Worm (Caenorhabditis elegans) whole organism, late embryonic: ENCODE data around the gene M199.2.

Experiments used
- K02D7.2 ChIP-seq: sonication (generic microtip); optimal IDR thresholded peaks from 2 replicates; lab custom pipeline; 2017; ENCODE audit warnings: mild to moderate bottlenecking, missing genetic modification characterization, missing compliant biosample characterization
- K09A11.1 ChIP-seq: sonication (generic microtip); optimal IDR thresholded peaks from 2 replicates; lab custom pipeline; 2017; ENCODE audit warnings: antibody characterized with exemption, mild to moderate bottlenecking, missing genetic modification characterization, missing compliant biosample characterization; ENCODE audit not compliant: insufficient read depth
- T23F11.4 ChIP-seq: fragments of 200-800 bp; sonication (Bioruptor generic); optimal IDR thresholded peaks from 2 replicates; lab custom pipeline; 2018; ENCODE audit warnings: mild to moderate bottlenecking, missing genetic modification characterization, missing compliant biosample characterization
- Y22D7AL.16 ChIP-seq: sonication (generic microtip); optimal IDR thresholded peaks from 2 replicates; lab custom pipeline; 2016; ENCODE audit warnings: missing genetic modification characterization, missing compliant biosample characterization
- ama-1 ChIP-seq: fragments of 150-350 bp; optimal IDR thresholded peaks from 2 replicates; lab custom pipeline; 2014
- ceh-14 ChIP-seq: sonication (generic microtip); optimal IDR thresholded peaks from 2 replicates; lab custom pipeline; 2016; ENCODE audit warnings: missing genotype, missing genetic modification characterization, missing compliant biosample characterization
- ceh-18 ChIP-seq: sonication (generic microtip); optimal IDR thresholded peaks from 2 replicates; lab custom pipeline; 2016; ENCODE audit warnings: missing genetic modification characterization, missing compliant biosample characterization
- ceh-19 ChIP-seq: fragments of 200-800 bp; sonication (Bioruptor generic); optimal IDR thresholded peaks from 2 replicates; lab custom pipeline; 2018; ENCODE audit warnings: mild to moderate bottlenecking, missing genetic modification characterization, missing compliant biosample characterization
- ceh-22 ChIP-seq: sonication (generic microtip); optimal IDR thresholded peaks from 2 replicates; lab custom pipeline; 2017; ENCODE audit warnings: missing biosample characterization, missing genetic modification characterization
- ceh-31 ChIP-seq: sonication (generic microtip); optimal IDR thresholded peaks from 2 replicates; lab custom pipeline; 2016; ENCODE audit warnings: missing genetic modification characterization, missing compliant biosample characterization
- ceh-34 ChIP-seq: sonication (generic microtip); optimal IDR thresholded peaks from 2 replicates; lab custom pipeline; 2016; ENCODE audit warnings: mild to moderate bottlenecking, missing genetic modification characterization, missing compliant biosample characterization
- ceh-48 ChIP-seq: sonication (generic microtip); optimal IDR thresholded peaks from 2 replicates; lab custom pipeline; 2016; ENCODE audit warnings: missing genetic modification characterization, inconsistent platforms, missing compliant biosample characterization
- ceh-6 ChIP-seq: fragments of 200-800 bp; sonication (Bioruptor generic); optimal IDR thresholded peaks from 2 replicates; lab custom pipeline; 2018; ENCODE audit warnings: mild to moderate bottlenecking, missing genetic modification characterization, missing compliant biosample characterization
- ceh-9 ChIP-seq: sonication (generic microtip); optimal IDR thresholded peaks from 2 replicates; lab custom pipeline; 2016; ENCODE audit warnings: mild to moderate bottlenecking, missing genetic modification characterization, inconsistent platforms, missing compliant biosample characterization
- dve-1 ChIP-seq: sonication (generic microtip); optimal IDR thresholded peaks from 2 replicates; lab custom pipeline; 2017; ENCODE audit warnings: antibody characterized with exemption, mild to moderate bottlenecking, missing genetic modification characterization, missing compliant biosample characterization
- fax-1 ChIP-seq: sonication (generic microtip); optimal IDR thresholded peaks from 2 replicates; lab custom pipeline; 2016; ENCODE audit warnings: missing genotype, missing genetic modification characterization, missing compliant biosample characterization
- fkh-6 ChIP-seq: sonication (generic microtip); optimal IDR thresholded peaks from 2 replicates; lab custom pipeline; 2016; ENCODE audit warnings: missing genetic modification characterization, missing compliant biosample characterization
- gmeb-2 ChIP-seq: sonication (generic microtip); optimal IDR thresholded peaks from 2 replicates; lab custom pipeline; 2016; ENCODE audit warnings: missing genetic modification characterization, inconsistent platforms, missing compliant biosample characterization
- hlh-13 ChIP-seq: fragments of 200-800 bp; sonication (Bioruptor generic); optimal IDR thresholded peaks from 2 replicates; lab custom pipeline; 2018; ENCODE audit warnings: mild to moderate bottlenecking, missing genetic modification characterization, missing compliant biosample characterization
- hlh-15 ChIP-seq: sonication (generic microtip); optimal IDR thresholded peaks from 2 replicates; lab custom pipeline; 2016; ENCODE audit warnings: missing genetic modification characterization, missing compliant biosample characterization
- hlh-6 ChIP-seq: sonication (generic microtip); optimal IDR thresholded peaks from 2 replicates; lab custom pipeline; 2016; ENCODE audit warnings: missing genotype, missing genetic modification characterization, missing compliant biosample characterization
- hlh-8 ChIP-seq: sonication (generic microtip); optimal IDR thresholded peaks from 2 replicates; lab custom pipeline; 2016; ENCODE audit warnings: missing genotype, missing genetic modification characterization, missing compliant biosample characterization
- lin-11 ChIP-seq: fragments of 200-800 bp; sonication (Bioruptor generic); optimal IDR thresholded peaks from 2 replicates; lab custom pipeline; 2018; ENCODE audit warnings: mild to moderate bottlenecking, missing genetic modification characterization, missing compliant biosample characterization
- nfya-1 ChIP-seq: sonication (generic microtip); optimal IDR thresholded peaks from 2 replicates; lab custom pipeline; 2017; ENCODE audit warnings: missing genetic modification characterization, mild to moderate bottlenecking, missing compliant biosample characterization, antibody characterized with exemption, moderate library complexity
- npax-4 ChIP-seq: sonication (generic microtip); optimal IDR thresholded peaks from 2 replicates; lab custom pipeline; 2016; ENCODE audit warnings: missing genetic modification characterization, missing compliant biosample characterization
- pag-3 ChIP-seq: sonication (generic microtip); optimal IDR thresholded peaks from 2 replicates; lab custom pipeline; 2016; ENCODE audit warnings: missing compliant biosample characterization, missing genetic modification characterization, borderline replicate concordance
- pat-9 ChIP-seq: fragments of 200-800 bp; sonication (Bioruptor generic); optimal IDR thresholded peaks from 2 replicates; lab custom pipeline; 2018; ENCODE audit warnings: mild to moderate bottlenecking, missing genetic modification characterization, moderate library complexity, missing compliant biosample characterization
- pha-2 ChIP-seq: sonication (generic microtip); optimal IDR thresholded peaks from 2 replicates; lab custom pipeline; 2017; ENCODE audit warnings: mild to moderate bottlenecking, missing genetic modification characterization, missing compliant biosample characterization
- pha-4 ChIP-seq: fragments of 150-350 bp; optimal IDR thresholded peaks from 2 replicates; lab custom pipeline; 2018; ENCODE audit warnings: missing biosample characterization, missing genetic modification reagents, missing genetic modification characterization
- pros-1 ChIP-seq: fragments of 150-350 bp; optimal IDR thresholded peaks from 2 replicates; lab custom pipeline; 2014; ENCODE audit warnings: missing biosample characterization, missing genetic modification reagents, missing genetic modification characterization
- sdc-2 ChIP-seq: sonication (generic microtip); optimal IDR thresholded peaks from 2 replicates; lab custom pipeline; 2016; ENCODE audit warnings: missing genotype, missing genetic modification characterization, missing compliant biosample characterization
- sox-4 ChIP-seq: sonication (generic microtip); optimal IDR thresholded peaks from 2 replicates; lab custom pipeline; 2017; ENCODE audit warnings: mild to moderate bottlenecking, missing genetic modification characterization, inconsistent platforms, missing compliant biosample characterization
- tbx-2 ChIP-seq: sonication (generic microtip); optimal IDR thresholded peaks from 2 replicates; lab custom pipeline; 2016; ENCODE audit warnings: missing genetic modification characterization, missing compliant biosample characterization
- ttx-3 ChIP-seq: sonication (generic microtip); optimal IDR thresholded peaks from 2 replicates; lab custom pipeline; 2016; ENCODE audit warnings: missing genetic modification reagents, missing genetic modification characterization, missing compliant biosample characterization
- unc-3 ChIP-seq, 2 experiments: fragments of 200-800 bp in 1 of 2; sonication (Bioruptor generic) in 1 of 2; sonication (generic microtip) in 1 of 2; conservative IDR thresholded peaks in 1 of 2; optimal IDR thresholded peaks in 1 of 2; 2 replicates each; pipeline versions ENCODE4 v1.3.6 to Lab custom; 2016 to 2022; ENCODE audit warnings: missing compliant biosample characterization in 2 of 2, missing genetic modification characterization in 2 of 2, missing genetic modification reagents in 1 of 2
- unc-42 ChIP-seq: sonication (generic microtip); optimal IDR thresholded peaks from 2 replicates; lab custom pipeline; 2016; ENCODE audit warnings: missing genotype, missing genetic modification characterization, missing compliant biosample characterization
- unc-86 ChIP-seq: sonication (generic microtip); optimal IDR thresholded peaks from 2 replicates; lab custom pipeline; 2016; ENCODE audit warnings: missing genetic modification characterization, missing compliant biosample characterization
- ztf-16 ChIP-seq: sonication (generic microtip); optimal IDR thresholded peaks from 2 replicates; lab custom pipeline; 2017; ENCODE audit warnings: missing genetic modification characterization, missing compliant biosample characterization

Gene M199.2

ce11 chrIV:15068818-15069217 is 39.8 kb upstream of the M199.2 start, which contains the start of gene srt-48:
Gene srt-48 (minus strand): TSS chrIV:15068918.
- TF ChIP-seq unc-3 (GFP tag; conservative IDR thresholded peaks at IDR 0.05; lab: Robert Waterston, UW), result no peak
- TF ChIP-seq unc-3 (tag; optimal IDR thresholded peaks at IDR 0.05; lab: Kevin White, UChicago), result no peak
- no peak for TF ChIP-seq ceh-19
- TF ChIP-seq ceh-9 (tag; lab: Kevin White, UChicago), result no peak
- no peak for TF ChIP-seq ceh-18 (tag; lab: Kevin White, UChicago)
- no peak for TF ChIP-seq sox-4
- TF ChIP-seq lin-11, result no peak
- no peak for TF ChIP-seq ama-1 (lab: Kevin White, UChicago)
- no peak for TF ChIP-seq fkh-6 (tag; lab: Kevin White, UChicago)
- no peak for TF ChIP-seq T23F11.4 (GFP tag; lab: Kevin White, UChicago)
- no peak for TF ChIP-seq ceh-14 (tag; lab: Kevin White, UChicago)
- TF ChIP-seq ceh-22 (tag; lab: Kevin White, UChicago), result no peak
- no peak for TF ChIP-seq pha-2 (tag; lab: Kevin White, UChicago)
- TF ChIP-seq hlh-8, result no peak
- no peak for TF ChIP-seq pag-3 (tag; lab: Kevin White, UChicago)
- TF ChIP-seq ceh-6 (GFP tag; lab: Kevin White, UChicago), result no peak
- no peak for TF ChIP-seq unc-86 (tag; lab: Kevin White, UChicago)
- no peak for TF ChIP-seq npax-4 (tag; lab: Kevin White, UChicago)
- no peak for TF ChIP-seq ceh-34 (tag; lab: Kevin White, UChicago)
- TF ChIP-seq, all 69 proteins: peak for 0

DNA sequence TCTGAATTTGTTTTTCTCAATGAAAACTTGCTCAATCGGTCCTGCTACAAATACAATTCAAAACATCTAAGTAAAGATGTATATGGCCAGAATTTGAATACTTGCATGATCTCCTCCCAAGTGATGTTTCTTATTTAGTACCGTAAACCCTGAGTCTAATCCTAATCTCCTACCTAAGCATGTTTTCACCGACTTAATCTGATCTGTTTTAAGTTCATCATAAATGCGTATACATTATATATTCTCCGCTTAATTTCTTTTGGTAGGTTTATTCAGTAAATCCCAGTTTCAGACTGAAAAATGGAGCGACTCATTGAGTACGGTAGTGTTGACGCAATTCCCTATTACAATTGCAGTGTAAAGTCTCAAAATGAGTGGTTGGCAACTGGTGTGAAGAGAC is 34.2 kb upstream of the M199.2 start, which contains the start of gene srt-50:
TSS of gene srt-50 (plus strand) at position 301 of the 400 bp plus-strand sequence.
- TF ChIP-seq gmeb-2 (tag; lab: Kevin White, UChicago) (no peak), pha-4 (no peak), unc-42 (no peak), ztf-16 (no peak), sdc-2 (no peak), fkh-6 (tag; lab: Kevin White, UChicago) (no peak), ceh-22 (tag; lab: Kevin White, UChicago) (no peak)

DNA sequence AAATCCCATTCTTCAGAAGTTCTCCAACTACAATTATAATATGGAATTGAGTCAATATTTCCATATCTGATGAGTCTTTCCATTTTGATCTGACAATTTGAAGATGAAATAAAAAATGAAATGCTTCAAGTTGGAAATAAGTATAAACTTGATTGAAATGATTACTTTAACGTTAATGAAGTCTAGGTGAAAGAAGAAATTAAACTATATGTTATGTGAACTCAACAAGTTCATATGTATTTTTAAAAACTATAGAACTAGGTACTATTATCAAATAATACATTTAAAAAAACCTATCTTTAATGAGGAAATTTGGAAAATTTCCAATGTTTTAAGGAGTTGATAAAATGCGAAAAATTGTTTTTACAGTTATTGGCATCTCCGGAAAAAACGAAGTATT is 10.3 kb upstream of the M199.2 start, which contains the start of gene srt-49:
TSS of gene srt-49 (minus strand) at position 101 of the 400 bp plus-strand sequence.
- TF ChIP-seq pros-1 (tag; lab: Kevin White, UChicago) (no peak), ceh-48 (no peak), ceh-19 (no peak)
- TF ChIP-seq, all 69 proteins: peak for 0

DNA sequence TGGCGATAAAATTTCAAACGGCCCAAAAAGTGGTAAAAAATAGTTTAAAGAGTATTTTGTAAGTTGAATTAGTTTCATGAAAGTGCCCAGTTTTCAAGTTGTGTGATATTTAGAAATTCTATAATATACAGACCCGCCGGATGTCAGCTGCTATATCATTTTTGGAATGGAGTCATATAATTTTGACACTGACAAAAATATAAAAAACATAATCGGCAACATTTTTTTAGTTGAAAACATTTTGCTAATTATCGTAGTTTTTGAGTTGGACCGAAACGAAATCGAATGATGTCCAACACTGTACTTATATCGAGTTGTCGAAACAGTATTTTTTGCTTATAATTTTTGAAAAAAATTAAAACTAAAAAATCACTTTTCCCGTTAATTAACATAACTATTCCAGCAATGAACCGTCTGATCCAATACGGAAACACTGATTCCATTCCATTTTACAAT is 5.3 kb upstream of the M199.2 start, which contains the start of gene srt-44:
TSS of gene srt-44 (plus strand) at position 406 of the 456 bp plus-strand sequence.
- TF ChIP-seq ceh-31 (tag; lab: Kevin White, UChicago) (no peak), nfya-1 (tag; lab: Kevin White, UChicago) (no peak), sdc-2 (no peak), hlh-15 (tag; lab: Kevin White, UChicago) (no peak), tbx-2 (tag; lab: Kevin White, UChicago) (no peak), ama-1 (lab: Kevin White, UChicago) (no peak), hlh-13 (GFP tag; lab: Kevin White, UChicago) (no peak), ceh-34 (tag; lab: Kevin White, UChicago) (no peak), ttx-3 (tag; lab: Kevin White, UChicago) (no peak), lin-11 (no peak), K02D7.2 (no peak), pag-3 (tag; lab: Kevin White, UChicago) (no peak), dve-1 (tag; lab: Kevin White, UChicago) (no peak), ceh-22 (tag; lab: Kevin White, UChicago) (no peak)

ce11 chrIV:15107218-15107617 is 1.4 kb upstream of the M199.2 start:
- TF ChIP-seq Y22D7AL.16 (no peak), pha-4 (no peak), ceh-34 (tag; lab: Kevin White, UChicago) (no peak), fax-1 (tag; lab: Kevin White, UChicago) (no peak), tbx-2 (tag; lab: Kevin White, UChicago) (no peak), hlh-6 (no peak), pat-9 (tag; lab: Kevin White, UChicago) (no peak), fkh-6 (tag; lab: Kevin White, UChicago) (no peak), ceh-31 (tag; lab: Kevin White, UChicago) (peak; percentile 40), nfya-1 (tag; lab: Kevin White, UChicago) (peak; percentile 10), ceh-48 (no peak), K09A11.1 (tag; lab: Kevin White, UChicago) (no peak), ceh-18 (tag; lab: Kevin White, UChicago) (no peak), hlh-13 (GFP tag; lab: Kevin White, UChicago) (no peak), hlh-15 (tag; lab: Kevin White, UChicago) (no peak)
